Worm (Caenorhabditis elegans) whole organism, late embryonic: ENCODE measurements around the gene acp-7.

Experiments
- C38D4.7 ChIP-seq: fragments of 200-800 bp; sonication (Bioruptor generic); optimal IDR thresholded peaks from 2 replicates; lab custom pipeline; 2018; ENCODE audit warnings: mild to moderate bottlenecking, missing genetic modification characterization, moderate library complexity, missing compliant biosample characterization
- F13H6.1 ChIP-seq: sonication (generic microtip); optimal IDR thresholded peaks from 2 replicates; lab custom pipeline; 2016; ENCODE audit warnings: missing genetic modification characterization, missing compliant biosample characterization
- K09A11.1 ChIP-seq: sonication (generic microtip); optimal IDR thresholded peaks from 2 replicates; lab custom pipeline; 2017; ENCODE audit warnings: antibody characterized with exemption, mild to moderate bottlenecking, missing genetic modification characterization, missing compliant biosample characterization; ENCODE audit not compliant: insufficient read depth
- ahr-1 ChIP-seq: sonication (generic microtip); optimal IDR thresholded peaks from 2 replicates; lab custom pipeline; 2016; ENCODE audit warnings: missing genetic modification characterization, missing compliant biosample characterization
- ceh-19 ChIP-seq: fragments of 200-800 bp; sonication (Bioruptor generic); optimal IDR thresholded peaks from 2 replicates; lab custom pipeline; 2018; ENCODE audit warnings: mild to moderate bottlenecking, missing genetic modification characterization, missing compliant biosample characterization
- ceh-22 ChIP-seq: sonication (generic microtip); optimal IDR thresholded peaks from 2 replicates; lab custom pipeline; 2017; ENCODE audit warnings: missing biosample characterization, missing genetic modification characterization
- ceh-24 ChIP-seq: sonication (generic microtip); optimal IDR thresholded peaks from 2 replicates; lab custom pipeline; 2016; ENCODE audit warnings: mild to moderate bottlenecking, missing genetic modification characterization, missing compliant biosample characterization
- ceh-30 ChIP-seq: fragments of 150-350 bp; optimal IDR thresholded peaks from 2 replicates; lab custom pipeline; 2014; ENCODE audit warnings: missing biosample characterization, missing genetic modification characterization
- ceh-31 ChIP-seq: sonication (generic microtip); optimal IDR thresholded peaks from 2 replicates; lab custom pipeline; 2016; ENCODE audit warnings: missing genetic modification characterization, missing compliant biosample characterization
- ceh-6 ChIP-seq: fragments of 200-800 bp; sonication (Bioruptor generic); optimal IDR thresholded peaks from 2 replicates; lab custom pipeline; 2018; ENCODE audit warnings: mild to moderate bottlenecking, missing genetic modification characterization, missing compliant biosample characterization
- dve-1 ChIP-seq: sonication (generic microtip); optimal IDR thresholded peaks from 2 replicates; lab custom pipeline; 2017; ENCODE audit warnings: antibody characterized with exemption, mild to moderate bottlenecking, missing genetic modification characterization, missing compliant biosample characterization
- elt-2 ChIP-seq: sonication (generic microtip); optimal IDR thresholded peaks from 2 replicates; lab custom pipeline; 2016; ENCODE audit warnings: missing genetic modification reagents, missing genetic modification characterization, missing compliant biosample characterization
- elt-4 ChIP-seq: sonication (generic microtip); optimal IDR thresholded peaks from 2 replicates; lab custom pipeline; 2016; ENCODE audit warnings: missing genetic modification characterization, missing compliant biosample characterization
- ets-4 ChIP-seq: sonication (generic microtip); optimal IDR thresholded peaks from 2 replicates; lab custom pipeline; 2016; ENCODE audit warnings: missing genetic modification characterization, missing compliant biosample characterization
- eyg-1 ChIP-seq: sonication (generic microtip); optimal IDR thresholded peaks from 2 replicates; lab custom pipeline; 2016; ENCODE audit warnings: missing genotype, missing genetic modification characterization, missing compliant biosample characterization
- fax-1 ChIP-seq: sonication (generic microtip); optimal IDR thresholded peaks from 2 replicates; lab custom pipeline; 2016; ENCODE audit warnings: missing genotype, missing genetic modification characterization, missing compliant biosample characterization
- fkh-6 ChIP-seq: sonication (generic microtip); optimal IDR thresholded peaks from 2 replicates; lab custom pipeline; 2016; ENCODE audit warnings: missing genetic modification characterization, missing compliant biosample characterization
- gmeb-2 ChIP-seq: sonication (generic microtip); optimal IDR thresholded peaks from 2 replicates; lab custom pipeline; 2016; ENCODE audit warnings: missing genetic modification characterization, inconsistent platforms, missing compliant biosample characterization
- hlh-30 ChIP-seq: sonication (generic microtip); optimal IDR thresholded peaks from 2 replicates; lab custom pipeline; 2017; ENCODE audit warnings: antibody characterized with exemption, missing genetic modification characterization, missing compliant biosample characterization; ENCODE audit not compliant: insufficient read depth
- lim-6 ChIP-seq: sonication (generic microtip); optimal IDR thresholded peaks from 2 replicates; lab custom pipeline; 2016; ENCODE audit warnings: missing genetic modification characterization, missing compliant biosample characterization
- lin-11 ChIP-seq: fragments of 200-800 bp; sonication (Bioruptor generic); optimal IDR thresholded peaks from 2 replicates; lab custom pipeline; 2018; ENCODE audit warnings: mild to moderate bottlenecking, missing genetic modification characterization, missing compliant biosample characterization
- madf-2 ChIP-seq: sonication (generic microtip); optimal IDR thresholded peaks from 2 replicates; lab custom pipeline; 2017; ENCODE audit warnings: missing genetic modification characterization, missing compliant biosample characterization
- mec-3 ChIP-seq: sonication (generic microtip); optimal IDR thresholded peaks from 2 replicates; lab custom pipeline; 2016; ENCODE audit warnings: borderline replicate concordance, missing genetic modification characterization, missing compliant biosample characterization
- nfya-1 ChIP-seq: sonication (generic microtip); optimal IDR thresholded peaks from 2 replicates; lab custom pipeline; 2017; ENCODE audit warnings: missing genetic modification characterization, mild to moderate bottlenecking, missing compliant biosample characterization, antibody characterized with exemption, moderate library complexity
- nhr-11 ChIP-seq: fragments of 150-350 bp; optimal IDR thresholded peaks from 2 replicates; lab custom pipeline; 2014; ENCODE audit warnings: missing biosample characterization, missing genetic modification characterization
- nhr-232 ChIP-seq: sonication (generic microtip); optimal IDR thresholded peaks from 2 replicates; lab custom pipeline; 2016; ENCODE audit warnings: missing genetic modification characterization, missing compliant biosample characterization
- npax-4 ChIP-seq: sonication (generic microtip); optimal IDR thresholded peaks from 2 replicates; lab custom pipeline; 2016; ENCODE audit warnings: missing genetic modification characterization, missing compliant biosample characterization
- odd-2 ChIP-seq: sonication (generic microtip); optimal IDR thresholded peaks from 2 replicates; lab custom pipeline; 2017; ENCODE audit warnings: antibody characterized with exemption, mild to moderate bottlenecking, missing genetic modification characterization, missing compliant biosample characterization
- pag-3 ChIP-seq: sonication (generic microtip); optimal IDR thresholded peaks from 2 replicates; lab custom pipeline; 2016; ENCODE audit warnings: missing compliant biosample characterization, missing genetic modification characterization, borderline replicate concordance
- pat-9 ChIP-seq: fragments of 200-800 bp; sonication (Bioruptor generic); optimal IDR thresholded peaks from 2 replicates; lab custom pipeline; 2018; ENCODE audit warnings: mild to moderate bottlenecking, missing genetic modification characterization, moderate library complexity, missing compliant biosample characterization
- pax-1 ChIP-seq: fragments of 150-350 bp; optimal IDR thresholded peaks from 2 replicates; lab custom pipeline; 2014; ENCODE audit warnings: missing biosample characterization, missing genetic modification characterization
- pha-2 ChIP-seq: sonication (generic microtip); optimal IDR thresholded peaks from 2 replicates; lab custom pipeline; 2017; ENCODE audit warnings: mild to moderate bottlenecking, missing genetic modification characterization, missing compliant biosample characterization
- pha-4 ChIP-seq: fragments of 150-350 bp; optimal IDR thresholded peaks from 2 replicates; lab custom pipeline; 2018; ENCODE audit warnings: missing biosample characterization, missing genetic modification reagents, missing genetic modification characterization
- pqm-1 ChIP-seq: sonication (generic microtip); optimal IDR thresholded peaks from 2 replicates; lab custom pipeline; 2016; ENCODE audit warnings: missing genetic modification characterization, missing compliant biosample characterization
- ref-2 ChIP-seq: sonication (generic microtip); optimal IDR thresholded peaks from 2 replicates; lab custom pipeline; 2016; ENCODE audit warnings: missing genetic modification characterization, missing compliant biosample characterization
- rnt-1 ChIP-seq: sonication (generic microtip); optimal IDR thresholded peaks from 2 replicates; lab custom pipeline; 2016; ENCODE audit warnings: missing genetic modification characterization, missing compliant biosample characterization
- tbx-2 ChIP-seq: sonication (generic microtip); optimal IDR thresholded peaks from 2 replicates; lab custom pipeline; 2016; ENCODE audit warnings: missing genetic modification characterization, missing compliant biosample characterization
- tbx-7 ChIP-seq: sonication (generic microtip); optimal IDR thresholded peaks from 2 replicates; lab custom pipeline; 2016; ENCODE audit warnings: missing genotype, missing genetic modification characterization, missing compliant biosample characterization
- ttx-3 ChIP-seq: sonication (generic microtip); optimal IDR thresholded peaks from 2 replicates; lab custom pipeline; 2016; ENCODE audit warnings: missing genetic modification reagents, missing genetic modification characterization, missing compliant biosample characterization
- unc-42 ChIP-seq: sonication (generic microtip); optimal IDR thresholded peaks from 2 replicates; lab custom pipeline; 2016; ENCODE audit warnings: missing genotype, missing genetic modification characterization, missing compliant biosample characterization
- unc-55 ChIP-seq: sonication (generic microtip); optimal IDR thresholded peaks from 2 replicates; lab custom pipeline; 2017; ENCODE audit warnings: missing biosample characterization, missing genetic modification reagents, missing genetic modification characterization
- unc-86 ChIP-seq: sonication (generic microtip); optimal IDR thresholded peaks from 2 replicates; lab custom pipeline; 2016; ENCODE audit warnings: missing genetic modification characterization, missing compliant biosample characterization

Gene acp-7

ce11 chrIV:6417612-6418011, 13.9 kb downstream of the acp-7 start:
- no peak for TF ChIP-seq hlh-30 (tag; lab: Kevin White, UChicago)
- TF ChIP-seq eyg-1 (tag; lab: Kevin White, UChicago): no peak
- no peak for TF ChIP-seq rnt-1 (tag; lab: Kevin White, UChicago)
- TF ChIP-seq ttx-3: no peak
- no peak for TF ChIP-seq pqm-1
- no peak for TF ChIP-seq nhr-232 (tag; lab: Kevin White, UChicago)
- TF ChIP-seq ceh-30: no peak
- TF ChIP-seq elt-4 (tag; lab: Kevin White, UChicago): no peak
- no peak for TF ChIP-seq gmeb-2
- TF ChIP-seq pat-9: no peak
- no peak for TF ChIP-seq odd-2 (tag; lab: Kevin White, UChicago)
- TF ChIP-seq dve-1 (tag; lab: Kevin White, UChicago): no peak
- TF ChIP-seq lin-11 (tag; lab: Kevin White, UChicago): no peak
- TF ChIP-seq fax-1 (tag; lab: Kevin White, UChicago): no peak
- TF ChIP-seq ets-4 (tag; lab: Kevin White, UChicago): no peak
- TF ChIP-seq pha-4 (tag; lab: Kevin White, UChicago): no peak
- TF ChIP-seq ceh-19: no peak
- TF ChIP-seq unc-42: no peak
- no peak for TF ChIP-seq pha-2 (tag; lab: Kevin White, UChicago)
- no peak for TF ChIP-seq K09A11.1 (tag; lab: Kevin White, UChicago)
- TF ChIP-seq, all 69 proteins: peak for 0

ce11 chrIV:6416553-6416952, 14.9 kb downstream of the acp-7 start, which contains the start of gene Y73B6BL.22:
TSS of gene Y73B6BL.22 (minus strand) at chrIV:6416653.
- no peak for TF ChIP-seq unc-55
- no peak for TF ChIP-seq pax-1 (tag; lab: Kevin White, UChicago)
- no peak for TF ChIP-seq unc-86 (tag; lab: Kevin White, UChicago)
- TF ChIP-seq madf-2: no peak
- no peak for TF ChIP-seq tbx-7 (tag; lab: Kevin White, UChicago)
- no peak for TF ChIP-seq F13H6.1 (tag; lab: Kevin White, UChicago)
- TF ChIP-seq ceh-19: no peak
- TF ChIP-seq lim-6 (tag; lab: Kevin White, UChicago): no peak
- TF ChIP-seq ets-4 (tag; lab: Kevin White, UChicago): no peak
- TF ChIP-seq tbx-2 (tag; lab: Kevin White, UChicago): no peak
- no peak for TF ChIP-seq elt-2 (tag; lab: Kevin White, UChicago)
- TF ChIP-seq pag-3: no peak
- TF ChIP-seq npax-4 (tag; lab: Kevin White, UChicago): no peak

ce11 chrIV:6415149-6415548, 16.3 kb downstream of the acp-7 start, which contains the start of gene exos-2:
TSS of gene exos-2 (plus strand) at chrIV:6415478.
- TF ChIP-seq tbx-2 (tag; lab: Kevin White, UChicago): peak; percentile 15
- no peak for TF ChIP-seq mec-3 (tag; lab: Kevin White, UChicago)
- peak; percentile 55 for TF ChIP-seq unc-42
- TF ChIP-seq unc-55: peak; percentile 3
- no peak for TF ChIP-seq K09A11.1 (tag; lab: Kevin White, UChicago)
- TF ChIP-seq ceh-31 (tag; lab: Kevin White, UChicago): peak; percentile 30
- TF ChIP-seq madf-2: no peak
- TF ChIP-seq nfya-1: peak; percentile 26

- no peak for TF ChIP-seq unc-86 (tag; lab: Kevin White, UChicago)
- TF ChIP-seq ttx-3: no peak
- TF ChIP-seq ceh-24: no peak
- TF ChIP-seq elt-4 (tag; lab: Kevin White, UChicago): no peak
Observed at ce11 chrIV:6413482-6413881, 18.0 kb downstream of the acp-7 start, which contains the start of gene nlp-71. TSS of gene nlp-71 (minus strand) at chrIV:6413582.

ce11 chrIV:6404871-6405270, 26.6 kb downstream of the acp-7 start, which contains the start of gene srv-13:
TSS of gene srv-13 (plus strand) at chrIV:6405171.
- TF ChIP-seq mec-3 (tag; lab: Kevin White, UChicago) (no peak), pag-3 (no peak), fkh-6 (tag; lab: Kevin White, UChicago) (no peak), eyg-1 (tag; lab: Kevin White, UChicago) (no peak), ceh-6 (GFP tag; lab: Kevin White, UChicago) (no peak), ahr-1 (tag; lab: Kevin White, UChicago) (no peak), tbx-2 (tag; lab: Kevin White, UChicago) (no peak), ceh-22 (tag; lab: Kevin White, UChicago) (no peak), C38D4.7 (no peak), ceh-24 (no peak), pat-9 (no peak), ref-2 (tag; lab: Kevin White, UChicago) (no peak), ttx-3 (no peak), unc-55 (no peak), pax-1 (tag; lab: Kevin White, UChicago) (no peak), nhr-11 (tag; lab: Kevin White, UChicago) (no peak), tbx-7 (tag; lab: Kevin White, UChicago) (no peak)
